Worm (Caenorhabditis elegans): ENCODE results near the gene srbc-33.
A peak's percentile ranks its signal among the peaks of the same experiment; 100 is the strongest.

srbc-33 gene

ce11 chrV:3464897-3465296 lies 19.7 kb downstream of the srbc-33 start:
- TF ChIP-seq mml-1 (tag; optimal IDR thresholded peaks at IDR 0.05), result no peak
- no peak for TF ChIP-seq sea-2 (GFP tag; optimal IDR thresholded peaks at IDR 0.05)
- TF ChIP-seq nhr-76 (tag; optimal IDR thresholded peaks at IDR 0.05), result no peak

ce11 chrV:3463514-3463913 lies 21.1 kb downstream of the srbc-33 start, which contains the start of gene slc-28.1:
slc-28.1 (plus strand) TSS chrV:3463814.
- TF ChIP-seq nhr-67 (tag; optimal IDR thresholded peaks at IDR 0.05) (no peak), lin-39 (tag; optimal IDR thresholded peaks at IDR 0.05) (no peak), nfya-1 (tag; optimal IDR thresholded peaks at IDR 0.05; ENCODE audit: insufficient read depth) (no peak), skn-1 (tag; optimal IDR thresholded peaks at IDR 0.05) (no peak), nhr-237 (tag; optimal IDR thresholded peaks at IDR 0.05) (no peak), ama-1 (optimal IDR thresholded peaks at IDR 0.05) (no peak), elt-1 (tag; optimal IDR thresholded peaks at IDR 0.05) (no peak)

- TF ChIP-seq nhr-23 (tag; optimal IDR thresholded peaks at IDR 0.05), result no peak
- TF ChIP-seq ZK546.5 (tag; optimal IDR thresholded peaks at IDR 0.05), result no peak
- TF ChIP-seq fos-1 (tag; optimal IDR thresholded peaks at IDR 0.05), result no peak
- no peak for TF ChIP-seq egl-5 (tag; optimal IDR thresholded peaks at IDR 0.05)
- TF ChIP-seq fkh-2 (tag; optimal IDR thresholded peaks at IDR 0.05), result no peak
- TF ChIP-seq snpc-4 (tag; optimal IDR thresholded peaks at IDR 0.05), result no peak
- no peak for TF ChIP-seq ama-1 (optimal IDR thresholded peaks at IDR 0.05)
- TF ChIP-seq mdl-1 (tag; optimal IDR thresholded peaks at IDR 0.05), result no peak
- TF ChIP-seq egl-27 (tag; optimal IDR thresholded peaks at IDR 0.05), result no peak
- TF ChIP-seq nhr-25 (tag; optimal IDR thresholded peaks at IDR 0.05), result no peak
- TF ChIP-seq lin-39 (tag; optimal IDR thresholded peaks at IDR 0.05), result no peak
- TF ChIP-seq elt-3 (tag; optimal IDR thresholded peaks at IDR 0.05), result no peak
- no peak for TF ChIP-seq R02D3.7 (tag; optimal IDR thresholded peaks at IDR 0.05)
- no peak for TF ChIP-seq pha-4 (tag; optimal IDR thresholded peaks at IDR 0.05)
- TF ChIP-seq ztf-4 (tag; optimal IDR thresholded peaks at IDR 0.05), result no peak
- no peak for TF ChIP-seq ztf-11 (tag; optimal IDR thresholded peaks at IDR 0.05)
These were observed 24.7 kb downstream of the srbc-33 start, which contains the start of gene slc-28.2 for ce11 chrV:3459919-3460318. slc-28.2 (plus strand) TSS chrV:3460219.

ce11 chrV:3455135-3455747 lies 29.4 kb downstream of the srbc-33 start:
- TF ChIP-seq egl-5 (tag; optimal IDR thresholded peaks at IDR 0.05) (no peak), tbx-2 (tag; optimal IDR thresholded peaks at IDR 0.05) (no peak), snpc-4 (tag; optimal IDR thresholded peaks at IDR 0.05) (no peak), nhr-237 (tag; optimal IDR thresholded peaks at IDR 0.05) (no peak), ceh-28 (tag; optimal IDR thresholded peaks at IDR 0.05) (no peak)

ce11 chrV:3454620-3455019 lies 30.0 kb downstream of the srbc-33 start:
- no peak for TF ChIP-seq ceh-9 (tag; optimal IDR thresholded peaks at IDR 0.05)
- peak; percentile 22 for TF ChIP-seq lin-39 (tag; optimal IDR thresholded peaks at IDR 0.05)
- no peak for TF ChIP-seq nhr-67 (tag; optimal IDR thresholded peaks at IDR 0.05)

- no peak for TF ChIP-seq lin-39 (tag; optimal IDR thresholded peaks at IDR 0.05)
- no peak for TF ChIP-seq nhr-77 (tag; optimal IDR thresholded peaks at IDR 0.05)
- TF ChIP-seq fkh-10 (GFP tag; optimal IDR thresholded peaks at IDR 0.05), result peak; percentile 70
- TF ChIP-seq egl-27 (tag; optimal IDR thresholded peaks at IDR 0.05), result no peak
These were observed 32.1 kb downstream of the srbc-33 start for ce11 chrV:3452489-3452888.

- TF ChIP-seq nhr-237 (tag; optimal IDR thresholded peaks at IDR 0.05) (no peak), nfya-1 (tag; optimal IDR thresholded peaks at IDR 0.05; ENCODE audit: insufficient read depth) (no peak), R02D3.7 (tag; optimal IDR thresholded peaks at IDR 0.05) (no peak), elt-1 (tag; optimal IDR thresholded peaks at IDR 0.05) (no peak), lin-39 (tag; optimal IDR thresholded peaks at IDR 0.05) (no peak), ama-1 (optimal IDR thresholded peaks at IDR 0.05) (no peak), nhr-76 (tag; optimal IDR thresholded peaks at IDR 0.05) (no peak), pha-4 (tag; optimal IDR thresholded peaks at IDR 0.05) (no peak), fkh-10 (GFP tag; optimal IDR thresholded peaks at IDR 0.05) (no peak), zag-1 (tag; optimal IDR thresholded peaks at IDR 0.05) (no peak), elt-2 (tag; optimal IDR thresholded peaks at IDR 0.05) (no peak), ZK546.5 (tag; optimal IDR thresholded peaks at IDR 0.05) (no peak), sea-2 (GFP tag; optimal IDR thresholded peaks at IDR 0.05) (no peak), ztf-4 (tag; optimal IDR thresholded peaks at IDR 0.05) (no peak), mdl-1 (tag; optimal IDR thresholded peaks at IDR 0.05) (no peak), ceh-16 (tag; optimal IDR thresholded peaks at IDR 0.05) (no peak)
These were observed 33.0 kb downstream of the srbc-33 start for ce11 chrV:3451646-3452045.
